Worm (Caenorhabditis elegans): Measurements from ENCODE around the gene set-2.

Gene set-2

DNA sequence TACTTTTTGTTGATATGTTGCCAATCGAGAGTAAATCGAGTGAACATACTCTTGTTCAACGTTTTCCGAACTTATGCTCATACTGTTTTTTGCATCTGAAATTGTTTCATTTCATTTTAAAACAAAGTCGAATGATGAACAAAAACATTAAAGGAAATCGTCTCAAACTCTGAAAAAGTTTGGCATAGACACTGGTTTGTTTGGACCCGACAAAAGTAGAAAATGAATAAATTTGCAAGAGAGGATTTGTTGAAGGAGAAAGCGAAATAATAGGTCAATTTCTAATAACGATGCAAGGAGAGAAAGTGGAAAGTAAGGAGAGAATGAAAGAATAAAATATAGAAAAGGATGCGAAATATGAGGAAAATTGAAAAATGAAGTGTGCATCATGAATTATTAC is 55.3 kb downstream of the set-2 start, which contains the start of gene C35D10.12:
Gene C35D10.12 (minus strand): TSS at position 101 of the 400 bp plus-strand sequence.
- TF ChIP-seq nhr-25 (tag; optimal IDR thresholded peaks at IDR 0.05) (no peak), daf-12 (tag; optimal IDR thresholded peaks at IDR 0.05) (no peak), unc-62 (GFP tag; optimal IDR thresholded peaks at IDR 0.05) (no peak), jun-1 (tag; optimal IDR thresholded peaks at IDR 0.05) (no peak), unc-39 (tag; optimal IDR thresholded peaks at IDR 0.05) (no peak), ama-1 (optimal IDR thresholded peaks at IDR 0.05) (no peak), nfya-1 (tag; optimal IDR thresholded peaks at IDR 0.05; ENCODE audit: insufficient read depth) (no peak), lsy-12 (tag; optimal IDR thresholded peaks at IDR 0.05) (no peak), nhr-12 (tag; optimal IDR thresholded peaks at IDR 0.05) (no peak), ztf-11 (tag; optimal IDR thresholded peaks at IDR 0.05) (no peak), ZK546.5 (tag; optimal IDR thresholded peaks at IDR 0.05) (no peak), fkh-2 (tag; optimal IDR thresholded peaks at IDR 0.05) (no peak), mdl-1 (tag; optimal IDR thresholded peaks at IDR 0.05) (no peak), ztf-4 (tag; optimal IDR thresholded peaks at IDR 0.05) (no peak), nhr-237 (tag; optimal IDR thresholded peaks at IDR 0.05) (no peak), zag-1 (tag; optimal IDR thresholded peaks at IDR 0.05) (no peak), nhr-76 (tag; optimal IDR thresholded peaks at IDR 0.05) (no peak), eor-1 (tag; optimal IDR thresholded peaks at IDR 0.05) (no peak), nhr-67 (tag; optimal IDR thresholded peaks at IDR 0.05) (no peak), fos-1 (tag; optimal IDR thresholded peaks at IDR 0.05) (no peak)

DNA sequence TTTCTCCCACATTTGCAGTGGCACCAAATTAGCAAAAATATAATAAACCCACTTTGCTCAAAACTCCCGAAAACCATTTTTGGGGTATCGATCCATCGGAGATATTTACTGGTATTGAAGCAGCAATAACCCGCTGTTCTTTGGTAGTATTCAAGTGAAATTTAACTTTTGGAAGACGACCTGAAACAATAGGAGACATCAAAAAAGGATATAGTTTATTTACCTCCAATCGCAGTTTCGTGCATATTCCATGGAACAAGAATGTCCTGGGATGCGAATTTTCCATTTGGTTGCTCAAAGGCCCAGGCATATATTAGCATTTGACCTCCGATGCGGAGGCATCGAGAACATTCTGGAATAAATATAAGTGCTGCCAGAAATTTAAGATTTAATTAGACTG is 56.6 kb downstream of the set-2 start:
- no peak for TF ChIP-seq ztf-4 (tag; optimal IDR thresholded peaks at IDR 0.05)
- TF ChIP-seq aly-2 (tag; optimal IDR thresholded peaks at IDR 0.05): no peak
- TF ChIP-seq nhr-28 (tag; optimal IDR thresholded peaks at IDR 0.05): no peak
- TF ChIP-seq pqm-1 (tag; optimal IDR thresholded peaks at IDR 0.05): no peak
- no peak for TF ChIP-seq mdl-1 (tag; optimal IDR thresholded peaks at IDR 0.05)
- TF ChIP-seq elt-1 (tag; optimal IDR thresholded peaks at IDR 0.05): no peak
- TF ChIP-seq ztf-11 (tag; optimal IDR thresholded peaks at IDR 0.05): no peak
- TF ChIP-seq egl-27 (tag; optimal IDR thresholded peaks at IDR 0.05): no peak
- no peak for TF ChIP-seq nhr-67 (tag; optimal IDR thresholded peaks at IDR 0.05)
- no peak for TF ChIP-seq eor-1 (tag; optimal IDR thresholded peaks at IDR 0.05)
- TF ChIP-seq elt-3 (tag; optimal IDR thresholded peaks at IDR 0.05): no peak
- TF ChIP-seq ceh-9 (tag; optimal IDR thresholded peaks at IDR 0.05): no peak
- TF ChIP-seq lsy-12 (tag; optimal IDR thresholded peaks at IDR 0.05): no peak
- no peak for TF ChIP-seq snpc-4 (tag; optimal IDR thresholded peaks at IDR 0.05)
- TF ChIP-seq skn-1 (tag; optimal IDR thresholded peaks at IDR 0.05): no peak
- TF ChIP-seq nfya-1 (tag; optimal IDR thresholded peaks at IDR 0.05; ENCODE audit: insufficient read depth): no peak
- no peak for TF ChIP-seq nhr-77 (tag; optimal IDR thresholded peaks at IDR 0.05)

Measured in whole organism, L3 larva.